Fruit fly (Drosophila melanogaster) whole organism, wandering third instar larva: ENCODE results near the gene CG43342.
A peak's percentile ranks its signal among the peaks of the same experiment; 100 is the strongest.

Experiments used
- CG32264 ChIP-seq: fragments of 200-800 bp; sonication (Bioruptor generic); optimal IDR thresholded peaks from 2 replicates; lab custom pipeline; 2016; ENCODE audit warnings: missing biosample characterization, missing genetic modification characterization
- Dfd ChIP-seq: fragments of >200 bp; optimal IDR thresholded peaks from 2 replicates; lab custom pipeline; 2017; ENCODE audit warnings: missing biosample characterization, missing genetic modification characterization
- Dif ChIP-seq: fragments of 200-275, 200-300 bp; sonication (Bioruptor generic); optimal IDR thresholded peaks from 2 replicates; lab custom pipeline; 2018; ENCODE audit warnings: missing biosample characterization, missing genetic modification characterization; ENCODE audit not compliant: partially characterized antibody
- HLH106 ChIP-seq: fragments of 200-800 bp; optimal IDR thresholded peaks from 3 replicates; lab custom pipeline; 2019; ENCODE audit warnings: missing biosample characterization, mild to moderate bottlenecking, missing genetic modification characterization, moderate library complexity
- Hnf4 ChIP-seq: fragments of 200-800 bp; sonication (Bioruptor generic); optimal IDR thresholded peaks from 2 replicates; lab custom pipeline; 2016; ENCODE audit warnings: missing biosample characterization, mild to moderate bottlenecking, missing genetic modification characterization
- Hr83 ChIP-seq: fragments of 200-300 bp; sonication (Bioruptor generic); optimal IDR thresholded peaks from 2 replicates; lab custom pipeline; 2016; ENCODE audit warnings: missing biosample characterization, mild to moderate bottlenecking, missing genetic modification characterization, moderate library complexity; ENCODE audit not compliant: poor library complexity, severe bottlenecking
- Jra ChIP-seq: sonication (Bioruptor generic); optimal IDR thresholded peaks from 2 replicates; lab custom pipeline; 2016; ENCODE audit warnings: missing biosample characterization, missing genetic modification characterization
- Mio ChIP-seq: sonication (Bioruptor generic); optimal IDR thresholded peaks from 2 replicates; lab custom pipeline; 2016; ENCODE audit warnings: missing biosample characterization, missing genetic modification characterization
- Myc ChIP-seq: fragments of >200 bp; optimal IDR thresholded peaks from 2 replicates; lab custom pipeline; 2017
- N ChIP-seq: fragments of >200 bp; optimal IDR thresholded peaks from 2 replicates; lab custom pipeline; 2018; ENCODE audit warnings: missing biosample characterization, missing external identifiers, missing genetic modification characterization
- OdsH ChIP-seq: fragments of 200-800 bp; sonication (Bioruptor generic); optimal IDR thresholded peaks from 2 replicates; lab custom pipeline; 2016; ENCODE audit warnings: missing biosample characterization, mild to moderate bottlenecking, missing genetic modification characterization
- Rel ChIP-seq, 2 experiments: fragments of 200-800 bp; sonication (Bioruptor generic) in 1 of 2; optimal IDR thresholded peaks; 2 replicates in 1 of 2; 3 replicates in 1 of 2; lab custom pipeline; 2016 to 2019; ENCODE audit warnings: mild to moderate bottlenecking in 2 of 2, missing biosample characterization in 2 of 2, missing genetic modification characterization in 2 of 2, moderate library complexity in 1 of 2
- br ChIP-seq: fragments of 200-800 bp; sonication (Bioruptor generic); optimal IDR thresholded peaks from 2 replicates; lab custom pipeline; 2016; ENCODE audit warnings: missing biosample characterization, missing genetic modification characterization
- dl ChIP-seq, 2 experiments: fragments of 175-275, 200-275 bp in 1 of 2; fragments of 200-275 bp in 1 of 2; sonication (Bioruptor generic); optimal IDR thresholded peaks; lab custom pipeline; 2018; ENCODE audit warnings: mild to moderate bottlenecking in 2 of 2, missing biosample characterization in 2 of 2, missing genetic modification characterization in 2 of 2, moderate library complexity in 2 of 2; ENCODE audit not compliant: partially characterized antibody in 2 of 2, insufficient read depth in 1 of 2
- dmrt93B ChIP-seq: fragments of 200-800 bp; sonication (Bioruptor generic); optimal IDR thresholded peaks from 2 replicates; lab custom pipeline; 2018; ENCODE audit warnings: missing biosample characterization, mild to moderate bottlenecking, missing genetic modification characterization
- dsf ChIP-seq: sonication (Bioruptor generic); optimal IDR thresholded peaks from 2 replicates; lab custom pipeline; 2016; ENCODE audit warnings: missing biosample characterization, missing genetic modification characterization, borderline replicate concordance
- ey ChIP-seq: fragments of 200-800 bp; sonication (Bioruptor generic); optimal IDR thresholded peaks from 2 replicates; lab custom pipeline; 2016; ENCODE audit warnings: missing biosample characterization, missing genetic modification characterization
- foxo ChIP-seq, 2 experiments: fragments of 200-800 bp; sonication (Bioruptor generic); optimal IDR thresholded peaks; 2 replicates in 1 of 2; 3 replicates in 1 of 2; lab custom pipeline; 2016 to 2017; ENCODE audit warnings: missing biosample characterization in 2 of 2, missing genetic modification characterization in 2 of 2
- fru ChIP-seq: fragments of 200-800 bp; sonication (Bioruptor generic); optimal IDR thresholded peaks from 3 replicates; lab custom pipeline; 2016; ENCODE audit warnings: missing biosample characterization, mild to moderate bottlenecking, missing genetic modification characterization
- h ChIP-seq: fragments of 200-800 bp; sonication (Bioruptor generic); optimal IDR thresholded peaks from 3 replicates; lab custom pipeline; 2016; ENCODE audit warnings: missing biosample characterization, mild to moderate bottlenecking, missing genetic modification characterization
- jim ChIP-seq: fragments of 175-275, 200-325 bp; sonication (Bioruptor generic); optimal IDR thresholded peaks from 2 replicates; lab custom pipeline; 2016; ENCODE audit warnings: missing biosample characterization, mild to moderate bottlenecking, missing genetic modification characterization
- pan ChIP-seq: fragments of >200 bp; optimal IDR thresholded peaks from 2 replicates; lab custom pipeline; 2017
- psq ChIP-seq: fragments of 200-800 bp; sonication (Bioruptor generic); optimal IDR thresholded peaks from 3 replicates; lab custom pipeline; 2017; ENCODE audit warnings: missing biosample characterization, mild to moderate bottlenecking, missing genetic modification characterization, moderate library complexity
- rgr ChIP-seq: fragments of 200-800 bp; sonication (Bioruptor generic); optimal IDR thresholded peaks from 3 replicates; lab custom pipeline; 2016; ENCODE audit warnings: missing biosample characterization, mild to moderate bottlenecking, missing genetic modification characterization
- sage ChIP-seq: fragments of 200-800 bp; sonication (Bioruptor generic); optimal IDR thresholded peaks from 2 replicates; lab custom pipeline; 2016; ENCODE audit warnings: missing biosample characterization, mild to moderate bottlenecking, missing genetic modification characterization
- sv ChIP-seq: fragments of 200-800 bp; sonication (Bioruptor generic); optimal IDR thresholded peaks from 3 replicates; lab custom pipeline; 2016; ENCODE audit warnings: missing biosample characterization, missing genetic modification characterization
- tai ChIP-seq: sonication (Bioruptor generic); optimal IDR thresholded peaks from 2 replicates; lab custom pipeline; 2016; ENCODE audit warnings: missing biosample characterization, missing genetic modification characterization
- usp ChIP-seq: fragments of >200 bp; optimal IDR thresholded peaks from 2 replicates; lab custom pipeline; 2017; ENCODE audit warnings: missing biosample characterization, missing genetic modification characterization
- woc ChIP-seq: sonication (Bioruptor generic); optimal IDR thresholded peaks from 2 replicates; lab custom pipeline; 2016; ENCODE audit warnings: missing biosample characterization, mild to moderate bottlenecking, missing genetic modification characterization

CG43342 gene

DNA sequence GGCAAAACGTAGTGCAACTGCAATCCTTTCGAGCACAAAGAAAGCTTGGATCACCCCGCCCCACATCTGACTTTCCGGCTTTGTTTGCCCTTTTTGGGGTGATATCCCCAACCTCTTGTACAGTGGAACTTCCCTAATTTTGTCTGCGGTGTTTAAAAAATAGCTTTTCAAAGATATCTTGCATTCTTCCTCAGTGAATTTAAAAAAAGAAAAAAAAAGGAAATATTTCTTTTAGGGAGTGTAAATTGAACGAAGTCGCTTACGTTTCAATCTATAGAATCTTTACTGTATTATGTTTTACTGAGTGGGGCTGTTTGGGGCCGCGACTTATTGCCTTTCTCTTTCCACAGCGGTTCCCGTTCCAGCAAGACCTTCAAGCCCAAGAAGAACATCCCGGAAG lies 40.5 kb downstream of the CG43342 start (continued):
- TF ChIP-seq pan (lab: Kevin White, UChicago) (no peak), psq (peak; percentile 70)

DNA sequence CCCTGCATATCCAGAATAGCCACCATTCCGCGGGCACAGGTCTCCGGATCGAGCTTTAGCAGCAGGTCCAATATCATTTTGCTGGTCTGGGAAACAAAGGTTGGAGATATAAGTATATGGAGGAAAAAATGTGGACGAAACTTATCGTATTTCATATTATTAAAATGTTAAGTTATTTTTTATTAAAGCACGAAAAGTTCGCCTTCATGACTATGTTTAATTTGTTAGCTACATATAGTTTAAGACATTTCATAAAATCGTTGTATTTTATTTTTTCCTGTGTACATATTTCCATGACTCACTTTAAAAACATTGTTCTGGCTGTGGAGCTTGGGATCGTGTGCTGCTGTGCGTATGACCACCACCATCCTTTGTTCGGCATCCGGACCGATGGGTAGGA lies 42.9 kb downstream of the CG43342 start:
- TF ChIP-seq woc (GFP tag; lab: Kevin White, UChicago) (no peak), dl (GFP tag; optimal IDR thresholded peaks at IDR 0.05; lab: Kevin White, UChicago; ENCODE audit: insufficient read depth in 1 of 2, partially characterized antibody in 2 of 2) (no peak), psq (peak; percentile 44), tai (GFP tag; lab: Kevin White, UChicago) (no peak), Dif (GFP tag; lab: Kevin White, UChicago) (no peak), foxo (GFP tag; optimal IDR thresholded peaks at IDR 0.05; lab: Kevin White, UChicago) (peak in 1 of 2 experiments; percentile 70), OdsH (GFP tag; lab: Kevin White, UChicago) (peak; percentile 61), jim (GFP tag; lab: Kevin White, UChicago) (no peak), sage (GFP tag; lab: Kevin White, UChicago) (peak; percentile 41), Rel (GFP tag; optimal IDR thresholded peaks at IDR 0.05; lab: Kevin White, UChicago) (no peak), Rel (tag; optimal IDR thresholded peaks at IDR 0.05; lab: Kevin White, UChicago) (no peak), ey (peak; percentile 37), fru (peak; percentile 39), N (GFP tag; lab: Kevin White, UChicago) (no peak), CG32264 (no peak), Dfd (GFP tag; lab: Kevin White, UChicago) (no peak), rgr (peak; percentile 58), Jra (GFP tag; lab: Kevin White, UChicago) (peak; percentile 33), Hr83 (GFP tag; lab: Kevin White, UChicago) (no peak), br (peak; percentile 40), HLH106 (tag; lab: Kevin White, UChicago) (peak; percentile 36), Hnf4 (no peak), pan (lab: Kevin White, UChicago) (no peak), h (peak; percentile 51), sv (GFP tag; lab: Kevin White, UChicago) (no peak), dsf (GFP tag; lab: Kevin White, UChicago) (no peak), Mio (GFP tag; lab: Kevin White, UChicago) (no peak)

DNA sequence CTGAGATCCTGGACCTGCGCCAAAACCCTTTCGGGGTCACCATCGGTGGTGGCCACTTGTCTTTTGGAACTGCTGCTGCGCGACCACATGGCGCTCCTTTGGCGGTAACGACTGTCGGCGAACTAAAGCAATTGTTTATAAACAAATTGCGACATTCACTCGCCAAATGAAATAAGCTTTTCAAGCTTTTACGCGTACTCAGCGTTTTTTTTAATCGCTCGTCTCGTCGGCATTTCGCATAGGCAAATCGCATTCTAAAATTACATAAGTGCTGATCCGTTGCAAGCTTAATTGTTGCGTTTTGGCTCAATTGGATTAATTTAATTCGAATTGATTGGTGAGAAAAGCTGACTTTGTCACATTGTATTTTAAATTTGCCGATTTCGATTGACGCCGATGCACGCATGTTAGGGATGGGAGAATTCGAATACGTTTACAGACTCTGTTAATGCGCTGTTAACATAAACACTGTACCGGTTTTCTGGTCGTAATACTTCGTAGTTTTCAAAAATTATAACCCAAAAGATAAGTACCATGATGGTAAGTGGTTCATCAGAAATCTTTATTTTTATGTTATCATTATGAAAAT lies 43.6 kb downstream of the CG43342 start, which contains the start of gene pinta:
pinta (minus strand) TSS at position 328 of the 589 bp plus-strand sequence.
- TF ChIP-seq Dfd (GFP tag; lab: Kevin White, UChicago): no peak
- no peak for TF ChIP-seq Myc (lab: Kevin White, UChicago)
- TF ChIP-seq ey: no peak
- no peak for TF ChIP-seq fru
- no peak for TF ChIP-seq usp (GFP tag; lab: Kevin White, UChicago)
- TF ChIP-seq tai (GFP tag; lab: Kevin White, UChicago): no peak
- no peak for TF ChIP-seq HLH106 (tag; lab: Kevin White, UChicago)
- no peak for TF ChIP-seq dmrt93B (GFP tag; lab: Kevin White, UChicago)
